Worm (Caenorhabditis elegans): ENCODE data around the gene Y46G5A.20.
A peak's percentile ranks its signal among the peaks of the same experiment; 100 is the strongest.
"Not testable (repeated sequence)": the region's sequence is repeated elsewhere in the genome, so short reads cannot be mapped to it uniquely, and the experiment has no call there.

DNA sequence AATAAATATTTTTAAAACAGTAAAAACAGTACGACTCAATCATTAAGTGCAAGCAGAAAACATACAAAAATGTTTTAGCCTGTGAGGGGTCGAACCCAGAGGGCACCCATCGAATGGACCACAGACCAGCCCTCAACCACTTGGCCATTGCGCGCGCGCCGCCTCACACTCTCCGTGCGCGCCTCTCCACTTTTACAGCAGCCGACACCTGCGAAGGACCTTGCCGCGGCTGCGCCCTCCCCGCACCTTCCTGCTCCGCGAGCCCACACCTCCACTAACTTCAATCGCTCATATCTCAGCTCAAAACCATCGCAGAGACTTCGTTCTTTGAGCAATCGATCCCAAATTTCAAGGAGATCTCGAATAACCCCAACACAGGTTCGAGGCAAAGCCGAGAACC, 32.4 kb upstream of the Y46G5A.20 start:
- TF ChIP-seq ztf-29 (GFP tag; IDR thresholded peaks at IDR 0.05); ref-1 (GFP tag; conservative IDR thresholded peaks at IDR 0.05); cog-1 (tag; optimal IDR thresholded peaks at IDR 0.05): not testable (repeated sequence)
- TF ChIP-seq flt-1 (GFP tag; IDR thresholded peaks at IDR 0.05) = peak; percentile 58
